Worm (Caenorhabditis elegans): Measurements from ENCODE around the gene C45G9.5.

- TF ChIP-seq him-1 (tag; optimal IDR thresholded peaks at IDR 0.05) (no peak), W03F9.2 (tag; optimal IDR thresholded peaks at IDR 0.05) (no peak), dao-5 (tag; optimal IDR thresholded peaks at IDR 0.05) (no peak)
Observed at ce11 chrIII:4998956-4999425, 48.9 kb upstream of the C45G9.5 start, which contains the start of gene smcr-8.
